Fruit fly (Drosophila melanogaster): ENCODE measurements around the gene CG34427.
A peak's percentile ranks its signal among the peaks of the same experiment; 100 is the strongest.

Gene CG34427

DNA sequence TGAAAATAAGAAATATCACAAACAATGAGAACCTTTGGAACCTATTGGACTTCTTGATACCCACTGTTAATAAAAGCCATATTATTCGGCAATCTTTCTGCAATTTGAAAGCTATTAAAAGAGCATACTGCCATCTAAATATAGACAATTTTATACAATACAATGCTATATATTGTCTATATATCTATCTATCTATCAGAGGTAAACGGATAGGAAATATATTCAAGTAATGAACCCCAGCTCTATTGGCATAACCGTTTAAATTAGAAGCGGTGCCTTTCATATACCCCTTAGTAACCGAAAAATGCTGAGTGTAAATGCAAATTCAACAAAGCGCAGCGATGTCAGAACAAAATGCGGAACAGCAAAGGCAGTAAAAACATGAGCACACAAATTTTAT, 40.8 kb upstream of the CG34427 start (continued):
- TF ChIP-seq Hr38 (GFP tag; optimal IDR thresholded peaks at IDR 0.05) (no peak), Ets21C (GFP tag; optimal IDR thresholded peaks at IDR 0.05) (peak; percentile 50), net (GFP tag; optimal IDR thresholded peaks at IDR 0.05) (no peak), Hr39 (GFP tag; optimal IDR thresholded peaks at IDR 0.05) (peak; percentile 73), CG6808 (GFP tag; optimal IDR thresholded peaks at IDR 0.05) (no peak), CG6854 (GFP tag; optimal IDR thresholded peaks at IDR 0.05) (no peak), CG3919 (GFP tag; optimal IDR thresholded peaks at IDR 0.05) (peak; percentile 5), topi (GFP tag; optimal IDR thresholded peaks at IDR 0.05) (peak; percentile 81), CG32006 (GFP tag; optimal IDR thresholded peaks at IDR 0.05) (no peak), CG8119 (GFP tag; IDR thresholded peaks at IDR 0.05) (no peak), lz (GFP tag; optimal IDR thresholded peaks at IDR 0.05) (peak; percentile 39)

DNA sequence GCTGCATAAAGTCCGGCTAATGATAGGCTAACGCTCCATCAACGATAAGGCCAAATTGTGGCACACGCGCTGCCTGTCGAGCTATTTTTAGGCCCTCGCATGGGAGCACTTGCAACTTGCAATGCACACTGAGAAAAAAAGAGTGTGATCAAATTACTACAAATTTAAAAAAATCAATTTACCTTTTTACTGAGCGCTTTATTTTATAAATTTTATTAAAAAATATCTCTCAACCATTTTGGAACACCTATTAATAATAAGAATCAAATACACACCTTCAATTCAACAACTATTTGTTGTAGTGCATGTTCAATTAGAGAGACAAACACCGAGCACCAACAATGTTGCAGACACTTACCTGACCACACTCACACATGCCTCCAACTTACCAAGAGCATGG, 39.1 kb upstream of the CG34427 start:
- TF ChIP-seq eg (GFP tag; IDR thresholded peaks at IDR 0.05) (peak; percentile 97), salr (GFP tag; optimal IDR thresholded peaks at IDR 0.05) (peak in 1 of 2 experiments; percentile 20), CG6854 (GFP tag; optimal IDR thresholded peaks at IDR 0.05) (no peak), spab (GFP tag; optimal IDR thresholded peaks at IDR 0.05) (no peak), CG15336 (GFP tag; IDR thresholded peaks at IDR 0.05) (peak; percentile 98), CG8119 (GFP tag; IDR thresholded peaks at IDR 0.05) (peak; percentile 96), CG11902 (GFP tag; optimal IDR thresholded peaks at IDR 0.05) (no peak), dsx (GFP tag; optimal IDR thresholded peaks at IDR 0.05; ENCODE audit: poor library complexity, severe bottlenecking) (peak; percentile 100), CG6163 (GFP tag; IDR thresholded peaks at IDR 0.05) (peak; percentile 96), Lpt (GFP tag; optimal IDR thresholded peaks at IDR 0.05) (peak; percentile 82), CG6792 (GFP tag; optimal IDR thresholded peaks at IDR 0.05) (no peak), CG11294 (GFP tag; IDR thresholded peaks at IDR 0.05) (peak; percentile 91), Eip93F (GFP tag; optimal IDR thresholded peaks at IDR 0.05) (no peak), ss (GFP tag; optimal IDR thresholded peaks at IDR 0.05) (no peak), CG6276 (GFP tag; optimal IDR thresholded peaks at IDR 0.05) (peak; percentile 55), Sox102F (GFP tag; optimal IDR thresholded peaks at IDR 0.05) (no peak), CG10631 (GFP tag; optimal IDR thresholded peaks at IDR 0.05) (no peak), Gug (GFP tag; IDR thresholded peaks at IDR 0.05) (peak; percentile 93), fkh (GFP tag; optimal IDR thresholded peaks at IDR 0.05) (no peak), Ets96B (tag; optimal IDR thresholded peaks at IDR 0.05) (peak; percentile 45), Hr4 (GFP tag; optimal IDR thresholded peaks at IDR 0.05) (peak; percentile 81), achi (GFP tag; optimal IDR thresholded peaks at IDR 0.05) (peak; percentile 42), CG34406 (GFP tag; optimal IDR thresholded peaks at IDR 0.05) (no peak), CG4318 (GFP tag; optimal IDR thresholded peaks at IDR 0.05) (peak; percentile 9), acj6 (GFP tag; optimal IDR thresholded peaks at IDR 0.05) (no peak)

DNA sequence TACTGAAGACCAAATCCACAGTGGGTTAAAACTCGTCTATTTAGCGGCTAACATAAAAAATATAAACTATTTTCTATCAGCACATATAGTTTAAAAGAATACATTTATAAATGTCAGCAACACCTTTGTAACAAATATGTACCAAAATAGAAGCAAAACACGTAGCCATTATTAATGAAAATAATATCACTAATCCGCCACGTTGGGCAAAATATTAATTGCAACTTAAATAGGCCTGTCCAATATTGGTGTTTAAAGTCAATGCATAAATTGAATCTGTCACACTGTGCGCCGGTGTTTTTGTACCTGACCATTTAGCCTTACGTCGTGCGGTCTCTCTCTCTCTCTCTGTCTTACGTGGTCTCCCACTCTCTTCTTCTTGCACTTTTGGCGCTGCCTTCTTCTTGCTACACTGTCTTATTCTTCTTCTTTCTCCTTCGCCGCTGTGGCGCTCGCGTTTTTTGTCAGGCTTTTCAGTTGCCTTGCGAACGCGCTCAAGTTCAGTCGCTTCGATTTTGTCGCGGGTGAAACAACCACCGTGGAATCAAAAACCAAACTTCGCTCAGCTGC, 38.5 kb upstream of the CG34427 start:
- TF ChIP-seq CG11762 (GFP tag; optimal IDR thresholded peaks at IDR 0.05; ENCODE audit: insufficient read depth) = peak; percentile 97
- TF ChIP-seq CG6163 (GFP tag; IDR thresholded peaks at IDR 0.05) = peak; percentile 94
- TF ChIP-seq achi (GFP tag; optimal IDR thresholded peaks at IDR 0.05) = peak; percentile 96
- TF ChIP-seq CG11902 (GFP tag; optimal IDR thresholded peaks at IDR 0.05) = peak; percentile 98
- peak; percentile 99 for TF ChIP-seq lz (GFP tag; optimal IDR thresholded peaks at IDR 0.05)
- TF ChIP-seq CG9139 (GFP tag; optimal IDR thresholded peaks at IDR 0.05) = peak; percentile 80
- TF ChIP-seq net (GFP tag; optimal IDR thresholded peaks at IDR 0.05) = peak; percentile 97
- TF ChIP-seq Sox14 (GFP tag; optimal IDR thresholded peaks at IDR 0.05) = peak; percentile 99
- TF ChIP-seq dsx (GFP tag; optimal IDR thresholded peaks at IDR 0.05; ENCODE audit: poor library complexity, severe bottlenecking) = peak; percentile 55
- TF ChIP-seq CG10631 (GFP tag; optimal IDR thresholded peaks at IDR 0.05) = peak; percentile 98
- peak; percentile 98 for TF ChIP-seq CG6808 (GFP tag; optimal IDR thresholded peaks at IDR 0.05)
- TF ChIP-seq CG10669 (GFP tag; optimal IDR thresholded peaks at IDR 0.05) = peak; percentile 93
- TF ChIP-seq OdsH (GFP tag; optimal IDR thresholded peaks at IDR 0.05) = peak; percentile 99
- peak; percentile 99 for TF ChIP-seq svp (GFP tag)
- TF ChIP-seq CG6792 (GFP tag; optimal IDR thresholded peaks at IDR 0.05) = peak; percentile 98
- peak; percentile 99 for TF ChIP-seq Sox15 (GFP tag; optimal IDR thresholded peaks at IDR 0.05)
- peak; percentile 97 to 99 for TF ChIP-seq salr (GFP tag; optimal IDR thresholded peaks at IDR 0.05)
- peak; percentile 98 for TF ChIP-seq topi (GFP tag; optimal IDR thresholded peaks at IDR 0.05)
- TF ChIP-seq CG1621 (tag; optimal IDR thresholded peaks at IDR 0.05) = peak; percentile 98
- TF ChIP-seq Eip75B (GFP tag; optimal IDR thresholded peaks at IDR 0.05) = peak; percentile 97
- TF ChIP-seq fd59A (GFP tag; optimal IDR thresholded peaks at IDR 0.05) = peak; percentile 99
- TF ChIP-seq fd85E (GFP tag; optimal IDR thresholded peaks at IDR 0.05) = peak; percentile 95
- TF ChIP-seq CG4318 (GFP tag; optimal IDR thresholded peaks at IDR 0.05) = peak; percentile 95
- TF ChIP-seq Ets21C (GFP tag; optimal IDR thresholded peaks at IDR 0.05) = peak; percentile 98
- peak; percentile 94 for TF ChIP-seq CG8319 (GFP tag; optimal IDR thresholded peaks at IDR 0.05)
- peak; percentile 95 for TF ChIP-seq CG11294 (GFP tag; IDR thresholded peaks at IDR 0.05)
